Worm (Caenorhabditis elegans): Measurements from ENCODE around the gene W10D9.3.
"Not testable (repeated sequence)": the region's sequence is repeated elsewhere in the genome, so short reads cannot be mapped to it uniquely, and the experiment has no call there.

Gene W10D9.3

DNA sequence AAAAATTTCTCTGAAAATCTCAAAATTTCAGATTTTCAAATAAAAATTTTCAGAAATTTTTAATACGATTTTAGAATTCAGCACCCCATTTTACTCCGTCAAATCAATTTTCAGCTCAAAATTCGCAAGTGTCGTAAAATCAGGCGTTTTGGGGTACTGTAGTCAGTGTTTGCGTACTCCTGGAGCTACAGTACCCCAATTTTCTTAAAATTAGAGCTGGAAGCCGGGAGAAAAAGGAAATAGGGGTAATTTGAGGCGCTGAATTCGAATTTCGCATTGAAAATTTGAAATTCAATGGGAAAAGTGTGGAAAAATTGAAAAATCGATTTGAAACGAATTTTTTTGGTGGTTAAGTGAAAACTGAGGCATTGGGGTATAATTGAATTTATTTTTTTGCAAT, 562 bp upstream of the W10D9.3 start:
- TF ChIP-seq nfya-1 (tag; optimal IDR thresholded peaks at IDR 0.05) (no peak), K09A11.1 (tag; optimal IDR thresholded peaks at IDR 0.05; ENCODE audit: insufficient read depth) (no peak), ceh-2 (tag; optimal IDR thresholded peaks at IDR 0.05) (no peak), hlh-6 (tag; optimal IDR thresholded peaks at IDR 0.05) (no peak)

DNA sequence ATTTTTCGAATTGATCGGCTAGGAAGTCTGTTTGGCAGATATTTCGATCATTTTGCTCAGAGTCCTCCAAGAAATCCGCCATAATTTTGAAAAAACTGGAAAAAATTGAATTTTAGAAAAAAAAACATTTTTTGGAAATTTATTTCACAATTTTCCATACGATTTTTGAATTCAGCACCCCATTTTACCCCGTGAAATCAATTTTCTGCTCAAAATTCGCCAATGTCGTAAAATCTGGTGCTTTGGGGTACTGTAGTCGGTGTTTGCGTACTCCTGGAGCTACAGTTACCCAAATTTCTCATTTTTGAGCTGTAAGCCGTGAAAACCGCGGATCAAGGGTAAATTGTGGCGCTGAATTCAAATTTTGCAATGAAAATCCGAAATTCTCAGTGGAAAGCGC, 2.9 kb downstream of the W10D9.3 start, which contains the start of gene gvd-1:
Gene gvd-1 (minus strand): TSS at position 101 of the 400 bp plus-strand sequence.
- TF ChIP-seq ceh-14 (tag; optimal IDR thresholded peaks at IDR 0.05), result no peak
- TF ChIP-seq ets-4 (tag; optimal IDR thresholded peaks at IDR 0.05), result no peak
- no peak for TF ChIP-seq ztf-16 (tag; optimal IDR thresholded peaks at IDR 0.05)
- no peak for TF ChIP-seq npax-4 (tag; optimal IDR thresholded peaks at IDR 0.05)
- TF ChIP-seq zip-5 (tag; optimal IDR thresholded peaks at IDR 0.05), result no peak
- TF ChIP-seq eyg-1 (tag; optimal IDR thresholded peaks at IDR 0.05), result no peak
- no peak for TF ChIP-seq elt-4 (tag; optimal IDR thresholded peaks at IDR 0.05)
- TF ChIP-seq nfya-1 (tag; optimal IDR thresholded peaks at IDR 0.05), result no peak
- no peak for TF ChIP-seq T23F11.4 (GFP tag; optimal IDR thresholded peaks at IDR 0.05)
- no peak for TF ChIP-seq dmd-4 (tag; optimal IDR thresholded peaks at IDR 0.05; ENCODE audit: borderline replicate concordance)
- no peak for TF ChIP-seq ceh-22 (tag; optimal IDR thresholded peaks at IDR 0.05)

DNA sequence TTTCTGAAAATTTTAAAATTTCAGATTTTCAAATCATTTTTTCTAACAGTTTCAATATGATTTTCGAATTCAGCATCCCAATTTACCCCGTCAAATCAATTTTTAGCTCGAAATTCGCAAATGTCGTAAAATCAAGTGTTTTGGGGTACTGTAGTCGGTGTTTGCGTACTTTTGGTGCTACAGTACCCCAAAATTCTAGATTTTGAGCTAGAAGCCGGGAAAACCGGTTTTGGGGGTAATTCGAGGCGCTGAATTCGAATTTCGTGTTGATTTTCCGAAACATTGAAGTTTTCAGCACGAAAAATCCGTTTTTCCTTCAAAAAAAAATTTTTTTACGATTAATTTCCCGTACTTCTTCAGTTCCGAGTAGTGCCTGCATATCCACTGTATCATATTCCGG, 4.4 kb downstream of the W10D9.3 start:
- no peak for TF ChIP-seq nhr-232 (tag; optimal IDR thresholded peaks at IDR 0.05)
- no peak for TF ChIP-seq nfya-1 (tag; optimal IDR thresholded peaks at IDR 0.05)
- no peak for TF ChIP-seq hlh-15 (tag; optimal IDR thresholded peaks at IDR 0.05)
- TF ChIP-seq hlh-8 (tag; optimal IDR thresholded peaks at IDR 0.05), result no peak
- TF ChIP-seq gmeb-2 (tag; optimal IDR thresholded peaks at IDR 0.05), result no peak
- no peak for TF ChIP-seq K09A11.1 (tag; optimal IDR thresholded peaks at IDR 0.05; ENCODE audit: insufficient read depth)
- no peak for TF ChIP-seq ttx-3 (tag; optimal IDR thresholded peaks at IDR 0.05)
- no peak for TF ChIP-seq K02D7.2 (tag; optimal IDR thresholded peaks at IDR 0.05)

DNA sequence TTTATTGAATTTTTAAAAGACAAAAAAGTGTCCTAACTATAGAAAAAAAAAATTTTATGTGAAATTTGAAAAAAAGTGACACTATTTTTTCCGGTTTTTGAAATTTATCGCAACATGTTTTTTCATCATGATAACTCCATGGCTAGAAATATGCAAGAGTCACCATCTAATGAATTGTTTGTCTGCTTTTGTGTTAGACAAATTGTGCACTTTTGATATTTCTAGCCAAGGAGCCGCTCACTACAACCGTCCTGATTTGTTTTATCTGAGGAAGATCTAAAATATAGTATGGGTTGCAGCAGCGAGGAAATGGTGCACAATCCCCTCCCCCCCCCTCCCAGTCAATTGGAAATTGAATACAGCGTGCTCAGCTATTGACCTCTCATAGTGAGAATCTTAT, 6.1 kb downstream of the W10D9.3 start, which contains the start of gene W10D9.1:
Gene W10D9.1 (plus strand): TSS at position 301 of the 400 bp plus-strand sequence.
- TF ChIP-seq fax-1 (tag; optimal IDR thresholded peaks at IDR 0.05); mec-3 (tag; optimal IDR thresholded peaks at IDR 0.05; ENCODE audit: borderline replicate concordance); ets-4 (tag; optimal IDR thresholded peaks at IDR 0.05): not testable (repeated sequence)

DNA sequence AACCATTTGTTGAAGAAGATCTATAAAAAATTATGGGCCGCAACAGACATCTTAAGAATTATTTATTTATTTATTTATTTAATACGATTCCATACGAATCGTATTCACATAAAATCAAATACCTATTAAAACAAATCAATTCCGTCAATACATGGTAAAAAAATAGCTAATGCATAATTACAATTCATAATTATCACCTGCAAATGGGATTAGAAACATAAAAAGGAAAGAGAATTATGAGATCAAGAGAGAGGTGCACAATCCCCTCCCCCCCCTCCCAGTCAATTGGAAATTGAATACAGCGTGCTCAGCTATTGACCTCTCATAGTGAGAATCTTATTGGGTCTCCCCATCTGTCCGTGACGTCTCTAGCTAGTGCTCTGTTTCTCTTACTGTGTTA, 19.6 kb downstream of the W10D9.3 start, which contains the start of gene C24H12.1:
Gene C24H12.1 (plus strand): TSS at position 301 of the 400 bp plus-strand sequence.
- TF ChIP-seq T23F11.4 (GFP tag; optimal IDR thresholded peaks at IDR 0.05); tbx-7 (tag; optimal IDR thresholded peaks at IDR 0.05); ceh-22 (tag; optimal IDR thresholded peaks at IDR 0.05): not testable (repeated sequence)

DNA sequence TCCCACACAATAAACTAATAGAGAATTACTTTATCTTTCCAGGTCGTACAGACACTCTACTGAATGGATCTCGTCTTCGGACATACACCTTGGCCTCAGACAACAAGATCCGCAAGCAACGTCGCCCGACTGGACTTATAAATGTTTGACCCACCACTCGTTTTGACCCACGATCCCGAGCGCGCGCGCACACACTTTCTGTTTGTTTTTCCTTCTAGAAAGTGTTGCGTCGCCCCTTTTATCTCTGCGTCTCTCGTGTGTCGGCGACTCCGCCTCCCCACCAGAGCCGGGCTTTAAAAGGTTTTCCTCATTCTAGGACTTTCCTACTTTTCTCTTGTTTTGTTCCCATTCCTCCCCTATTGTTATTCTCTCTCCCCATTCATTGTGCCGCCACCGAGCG, 23.5 kb downstream of the W10D9.3 start:
- TF ChIP-seq dve-1 (tag; optimal IDR thresholded peaks at IDR 0.05) (no peak), ceh-18 (tag; optimal IDR thresholded peaks at IDR 0.05) (no peak), hlh-30 (tag; optimal IDR thresholded peaks at IDR 0.05; ENCODE audit: insufficient read depth) (no peak), gmeb-2 (tag; optimal IDR thresholded peaks at IDR 0.05) (no peak), ref-2 (tag; optimal IDR thresholded peaks at IDR 0.05) (no peak), ahr-1 (tag; optimal IDR thresholded peaks at IDR 0.05) (no peak), ets-4 (tag; optimal IDR thresholded peaks at IDR 0.05) (no peak), fax-1 (tag; optimal IDR thresholded peaks at IDR 0.05) (no peak), ceh-22 (tag; optimal IDR thresholded peaks at IDR 0.05) (no peak), nhr-232 (tag; optimal IDR thresholded peaks at IDR 0.05) (no peak), pag-3 (tag; optimal IDR thresholded peaks at IDR 0.05; ENCODE audit: borderline replicate concordance) (no peak), unc-86 (tag; optimal IDR thresholded peaks at IDR 0.05) (no peak), ama-1 (optimal IDR thresholded peaks at IDR 0.05) (no peak), elt-4 (tag; optimal IDR thresholded peaks at IDR 0.05) (no peak), ztf-16 (tag; optimal IDR thresholded peaks at IDR 0.05) (no peak), pat-9 (tag; optimal IDR thresholded peaks at IDR 0.05) (no peak), syd-9 (tag; optimal IDR thresholded peaks at IDR 0.05) (no peak)
